Fruit fly (Drosophila melanogaster) whole organism, embryonic: ENCODE measurements around the gene CG7006.

Source experiments
- CG10565 ChIP-seq: fragments of 200-800 bp; sonication (Bioruptor generic); optimal IDR thresholded peaks from 3 replicates; lab custom pipeline; 2016; ENCODE audit warnings: missing biosample characterization, mild to moderate bottlenecking, missing genetic modification characterization
- CG10959 ChIP-seq: fragments of 200-800 bp; sonication (Bioruptor generic); IDR thresholded peaks from 2 replicates; pipeline ENCODE4 v1.3.6; 2022; ENCODE audit warnings: missing biosample characterization, missing genetic modification characterization
- CG12104 ChIP-seq: fragments of 200-800 bp; sonication (Bioruptor generic); optimal IDR thresholded peaks from 3 replicates; lab custom pipeline; 2016; ENCODE audit warnings: missing biosample characterization, missing genetic modification characterization
- CG14441 ChIP-seq: fragments of 200-800 bp; sonication (Bioruptor generic); IDR thresholded peaks from 2 replicates; pipeline ENCODE4 v1.3.6; 2022; ENCODE audit warnings: missing biosample characterization, missing genetic modification characterization
- CG14710 ChIP-seq: fragments of 200-800 bp; sonication (Bioruptor generic); optimal IDR thresholded peaks from 3 replicates; lab custom pipeline; 2019; ENCODE audit warnings: missing biosample characterization, mild to moderate bottlenecking, missing genetic modification characterization, moderate library complexity
- CG15514 ChIP-seq: fragments of 200-800 bp; sonication (Bioruptor generic); optimal IDR thresholded peaks from 3 replicates; lab custom pipeline; 2017; ENCODE audit warnings: missing biosample characterization, missing genetic modification characterization, mild to moderate bottlenecking, moderate library complexity, missing genetic modification reagents
- CG17612 ChIP-seq: fragments of 200-800 bp; sonication (Bioruptor generic); IDR thresholded peaks from 2 replicates; pipeline ENCODE4 v1.3.6; 2022; ENCODE audit warnings: missing biosample characterization, missing genetic modification characterization
- CG17912 ChIP-seq: fragments of 200-800 bp; sonication (Bioruptor generic); optimal IDR thresholded peaks from 2 replicates; lab custom pipeline; 2018; ENCODE audit warnings: missing biosample characterization, mild to moderate bottlenecking, missing genetic modification characterization
- CG2199 ChIP-seq: fragments of 200-800 bp; sonication (Bioruptor generic); IDR thresholded peaks from 3 replicates; pipeline ENCODE4 v1.3.6; 2022; ENCODE audit warnings: missing biosample characterization, missing genetic modification characterization
- CG30403 ChIP-seq: fragments of 200-800 bp; sonication (Bioruptor generic); optimal IDR thresholded peaks from 3 replicates; lab custom pipeline; 2016; ENCODE audit warnings: missing biosample characterization, missing genetic modification characterization
- CG30431 ChIP-seq: fragments of 200-800 bp; sonication (Bioruptor generic); optimal IDR thresholded peaks from 2 replicates; lab custom pipeline; 2017; ENCODE audit warnings: missing biosample characterization, missing genetic modification characterization
- CG32532 ChIP-seq: fragments of 200-800 bp; sonication (Bioruptor generic); IDR thresholded peaks from 2 replicates; pipeline ENCODE4 v1.3.6; 2022; ENCODE audit warnings: missing biosample characterization, missing genetic modification characterization
- CG34224 ChIP-seq: fragments of 200-800 bp; sonication (Bioruptor generic); IDR thresholded peaks from 3 replicates; pipeline ENCODE4 v1.3.6; 2022; ENCODE audit warnings: missing biosample characterization, missing genetic modification characterization; ENCODE audit not compliant: partially characterized antibody
- CG42726 ChIP-seq: fragments of 200-800 bp; sonication (Bioruptor generic); IDR thresholded peaks from 2 replicates; pipeline ENCODE4 v1.3.6; 2022; ENCODE audit warnings: missing biosample characterization, missing genetic modification characterization; ENCODE audit not compliant: partially characterized antibody
- CG4707 ChIP-seq: fragments of 200-800 bp; sonication (Bioruptor generic); optimal IDR thresholded peaks from 2 replicates; lab custom pipeline; 2018; ENCODE audit warnings: missing biosample characterization, mild to moderate bottlenecking, missing genetic modification characterization, moderate library complexity
- CG6175 ChIP-seq: fragments of 200-800 bp; sonication (Bioruptor generic); IDR thresholded peaks from 3 replicates; pipeline ENCODE4 v1.3.6; 2022; ENCODE audit warnings: missing biosample characterization, missing genetic modification characterization
- CG6854 ChIP-seq: fragments of 200-800 bp; sonication (Bioruptor generic); optimal IDR thresholded peaks from 3 replicates; lab custom pipeline; 2017; ENCODE audit warnings: missing biosample characterization, mild to moderate bottlenecking, missing genetic modification characterization
- CG7928 ChIP-seq: fragments of 200-800 bp; sonication (Bioruptor generic); optimal IDR thresholded peaks from 2 replicates; lab custom pipeline; 2017; ENCODE audit warnings: missing biosample characterization, mild to moderate bottlenecking, missing genetic modification characterization
- CrebB ChIP-seq: fragments of 200-800 bp; sonication (Bioruptor generic); optimal IDR thresholded peaks from 3 replicates; lab custom pipeline; 2018; ENCODE audit warnings: missing biosample characterization, mild to moderate bottlenecking, missing genetic modification characterization
- Elba2 ChIP-seq: fragments of 200-800 bp; sonication (Bioruptor generic); optimal IDR thresholded peaks from 3 replicates; lab custom pipeline; 2016; ENCODE audit warnings: missing biosample characterization, missing genetic modification characterization
- HLH3B ChIP-seq: fragments of 200-800 bp; sonication (Bioruptor generic); IDR thresholded peaks from 2 replicates; pipeline ENCODE4 v1.3.6; 2022; ENCODE audit warnings: missing biosample characterization, missing genetic modification characterization
- MTF-1 ChIP-seq: fragments of 200-800 bp; sonication (Bioruptor generic); optimal IDR thresholded peaks from 2 replicates; lab custom pipeline; 2018; ENCODE audit warnings: missing biosample characterization, mild to moderate bottlenecking, missing genetic modification characterization, borderline replicate concordance
- Mrtf ChIP-seq: fragments of 200-800 bp; sonication (Bioruptor generic); IDR thresholded peaks from 3 replicates; pipeline ENCODE4 v1.3.6; 2022; ENCODE audit warnings: missing biosample characterization, missing genetic modification characterization
- Oli ChIP-seq: fragments of 200-800 bp; sonication (Bioruptor generic); optimal IDR thresholded peaks from 2 replicates; lab custom pipeline; 2018; ENCODE audit warnings: missing biosample characterization, mild to moderate bottlenecking, missing genetic modification characterization, moderate library complexity
- Optix ChIP-seq: fragments of 200-800 bp; sonication (Bioruptor generic); IDR thresholded peaks from 3 replicates; pipeline ENCODE4 v1.3.6; 2022; ENCODE audit warnings: missing biosample characterization, missing genetic modification characterization
- Side ChIP-seq: fragments of 200-800 bp; sonication (Bioruptor generic); optimal IDR thresholded peaks from 2 replicates; lab custom pipeline; 2016; ENCODE audit warnings: missing biosample characterization, missing genetic modification characterization
- Sry-δ ChIP-seq: fragments of 200-800 bp; sonication (Bioruptor generic); optimal IDR thresholded peaks from 2 replicates; lab custom pipeline; 2016; ENCODE audit warnings: missing biosample characterization, missing genetic modification characterization
- Taf1 ChIP-seq: fragments of 200-800 bp; sonication (Bioruptor generic); IDR thresholded peaks from 2 replicates; pipeline ENCODE4 v1.3.6; 2022; ENCODE audit warnings: missing biosample characterization, missing genetic modification characterization
- bowl ChIP-seq: fragments of 200-800 bp; sonication (Bioruptor generic); IDR thresholded peaks from 2 replicates; pipeline ENCODE4 v1.3.6; 2022; ENCODE audit warnings: missing biosample characterization, missing genetic modification characterization
- br ChIP-seq: fragments of >200 bp; optimal IDR thresholded peaks from 2 replicates; lab custom pipeline; 2017
- chif ChIP-seq, 2 experiments: fragments of 200-800 bp; sonication (Bioruptor generic); optimal IDR thresholded peaks; 3 replicates each; lab custom pipeline; 2016; ENCODE audit warnings: missing biosample characterization in 2 of 2, missing genetic modification characterization in 2 of 2
- chn ChIP-seq: fragments of 200-800 bp; sonication (Bioruptor generic); optimal IDR thresholded peaks from 2 replicates; lab custom pipeline; 2016; ENCODE audit warnings: missing biosample characterization, missing genetic modification characterization
- cwo ChIP-seq: fragments of 200-800 bp; sonication (Bioruptor generic); optimal IDR thresholded peaks from 3 replicates; lab custom pipeline; 2017; ENCODE audit warnings: missing biosample characterization, missing genetic modification characterization, mild to moderate bottlenecking, moderate library complexity, missing genetic modification reagents
- dm ChIP-seq: fragments of 200-800 bp; sonication (Bioruptor generic); optimal IDR thresholded peaks from 3 replicates; lab custom pipeline; 2016; ENCODE audit warnings: missing biosample characterization, missing genetic modification characterization
- dmrt99B ChIP-seq: fragments of 200-800 bp; sonication (Bioruptor generic); optimal IDR thresholded peaks from 2 replicates; lab custom pipeline; 2018; ENCODE audit warnings: missing biosample characterization, mild to moderate bottlenecking, missing genetic modification characterization, moderate library complexity
- esg ChIP-seq: fragments of 200-800 bp; sonication (Bioruptor generic); conservative IDR thresholded peaks from 2 replicates; pipeline ENCODE4 v1.3.6; 2022; ENCODE audit warnings: missing biosample characterization, missing genetic modification characterization
- eyg ChIP-seq: fragments of 200-800 bp; sonication (Bioruptor generic); optimal IDR thresholded peaks from 3 replicates; lab custom pipeline; 2016; ENCODE audit warnings: missing biosample characterization, missing genetic modification characterization
- fd64A ChIP-seq: fragments of 200-800 bp; sonication (Bioruptor generic); optimal IDR thresholded peaks from 3 replicates; lab custom pipeline; 2018; ENCODE audit warnings: missing biosample characterization, mild to moderate bottlenecking, missing genetic modification characterization
- gcm ChIP-seq: fragments of 200-800 bp; sonication (Bioruptor generic); optimal IDR thresholded peaks from 2 replicates; lab custom pipeline; 2019; ENCODE audit warnings: missing biosample characterization, mild to moderate bottlenecking, missing genetic modification characterization, moderate library complexity
- grn ChIP-seq: fragments of 200-800 bp; sonication (Bioruptor generic); optimal IDR thresholded peaks from 3 replicates; lab custom pipeline; 2017; ENCODE audit warnings: missing biosample characterization, missing genetic modification characterization
- jing ChIP-seq: fragments of 200-800 bp; sonication (Bioruptor generic); optimal IDR thresholded peaks from 2 replicates; lab custom pipeline; 2018; ENCODE audit warnings: missing biosample characterization, mild to moderate bottlenecking, missing genetic modification characterization
- mam ChIP-seq: fragments of 200-800 bp; sonication (Bioruptor generic); optimal IDR thresholded peaks from 3 replicates; lab custom pipeline; 2016; ENCODE audit warnings: missing biosample characterization, missing genetic modification characterization
- phol ChIP-seq: fragments of 200-800 bp; sonication (Bioruptor generic); optimal IDR thresholded peaks from 3 replicates; lab custom pipeline; 2018; ENCODE audit warnings: missing biosample characterization, mild to moderate bottlenecking, missing genetic modification characterization, moderate library complexity
- pita ChIP-seq: fragments of 200-800 bp; sonication (Bioruptor generic); optimal IDR thresholded peaks from 2 replicates; lab custom pipeline; 2017; ENCODE audit warnings: missing biosample characterization, mild to moderate bottlenecking, missing genetic modification characterization
- ranshi ChIP-seq: fragments of 200-800 bp; sonication (Bioruptor generic); IDR thresholded peaks from 2 replicates; pipeline ENCODE4 v1.3.6; 2022; ENCODE audit warnings: missing biosample characterization, missing genetic modification characterization
- sens ChIP-seq: fragments of 200-800 bp; sonication (Bioruptor generic); peaks from one replicate; lab custom pipeline; 2016; ENCODE audit warnings: missing biosample characterization, missing genetic modification characterization
- sim ChIP-seq: fragments of 200-800 bp; sonication (Bioruptor generic); IDR thresholded peaks from 2 replicates; pipeline ENCODE4 v1.3.6; 2022; ENCODE audit warnings: missing biosample characterization, missing genetic modification characterization
- slp2 ChIP-seq: fragments of 200-800 bp; sonication (Bioruptor generic); optimal IDR thresholded peaks from 2 replicates; lab custom pipeline; 2016; ENCODE audit warnings: missing biosample characterization, missing genetic modification characterization
- tio ChIP-seq: fragments of 200-800 bp; sonication (Bioruptor generic); optimal IDR thresholded peaks from 2 replicates; lab custom pipeline; 2017; ENCODE audit warnings: missing biosample characterization, missing genetic modification characterization, inconsistent platforms
- yki ChIP-seq: fragments of >200 bp; optimal IDR thresholded peaks from 3 replicates; lab custom pipeline; 2018

Gene CG7006

dm6 chr3R:24875939-24876842, 25.8 kb downstream of the CG7006 start, which contains the start of gene CG3744 (continued):
- TF ChIP-seq dmrt99B (tag; lab: Kevin White, UChicago) = peak; percentile 85
- peak; percentile 87 for TF ChIP-seq Optix (GFP tag; lab: Robert Waterston, UW)
- peak; percentile 88 for TF ChIP-seq CG15514 (GFP tag; lab: Kevin White, UChicago)
- peak; percentile 73 for TF ChIP-seq chn (GFP tag; lab: Kevin White, UChicago)
- TF ChIP-seq CG10959 (GFP tag; lab: Robert Waterston, UW) = peak; percentile 88
- peak; percentile 86 for TF ChIP-seq bowl (GFP tag; lab: Robert Waterston, UW)
- peak; percentile 69 for TF ChIP-seq CrebB (tag; lab: Kevin White, UChicago)
- TF ChIP-seq Side (GFP tag; lab: Kevin White, UChicago) = peak; percentile 39
- peak; percentile 6 for TF ChIP-seq Elba2 (GFP tag; lab: Kevin White, UChicago)
- peak; percentile 56 for TF ChIP-seq CG17912 (GFP tag; lab: Kevin White, UChicago)
- peak; percentile 82 for TF ChIP-seq sens (GFP tag; lab: Kevin White, UChicago)
- no peak for TF ChIP-seq cwo (GFP tag; lab: Kevin White, UChicago)
- no peak for TF ChIP-seq dm (GFP tag; lab: Kevin White, UChicago)
- TF ChIP-seq CG12104 (GFP tag; lab: Kevin White, UChicago) = peak; percentile 77
- peak; percentile 46 for TF ChIP-seq eyg (GFP tag; lab: Kevin White, UChicago)
- peak; percentile 33 for TF ChIP-seq slp2
- TF ChIP-seq fd64A = no peak
- peak; percentile 94 for TF ChIP-seq Mrtf (GFP tag; lab: Robert Waterston, UW)
- peak; percentile 95 for TF ChIP-seq ranshi (GFP tag; lab: Robert Waterston, UW)
- TF ChIP-seq CG42726 (GFP tag; lab: Robert Waterston, UW) = peak; percentile 92
- TF ChIP-seq pita (GFP tag; lab: Kevin White, UChicago) = no peak
- TF ChIP-seq CG17612 (GFP tag; lab: Robert Waterston, UW) = peak; percentile 87
- TF ChIP-seq CG6175 (GFP tag; lab: Robert Waterston, UW) = peak; percentile 92
- peak; percentile 84 for TF ChIP-seq Oli (tag; lab: Kevin White, UChicago)
- TF ChIP-seq esg (GFP tag; lab: Robert Waterston, UW) = peak; percentile 87
- TF ChIP-seq CG34224 = peak; percentile 88
- TF ChIP-seq CG10565 (GFP tag; lab: Kevin White, UChicago) = peak; percentile 14
- TF ChIP-seq CG6854 (GFP tag; lab: Kevin White, UChicago) = peak; percentile 70
- peak; percentile 63 for TF ChIP-seq CG7928 (GFP tag; lab: Kevin White, UChicago)
- no peak for TF ChIP-seq yki (lab: Kevin White, UChicago)
- TF ChIP-seq phol (tag; lab: Kevin White, UChicago) = peak; percentile 90
- TF ChIP-seq Sry-δ (GFP tag; lab: Kevin White, UChicago) = peak; percentile 92
- peak; percentile 76 for TF ChIP-seq gcm (GFP tag; lab: Kevin White, UChicago)
- peak; percentile 49; the same call in 1 of the 2 replicates for TF ChIP-seq sim (GFP tag; lab: Robert Waterston, UW)
- peak; percentile 81 for TF ChIP-seq MTF-1 (GFP tag; lab: Kevin White, UChicago)
- peak; percentile 62 for TF ChIP-seq jing (GFP tag; lab: Kevin White, UChicago)
- peak; percentile 40 to 59 for TF ChIP-seq chif (GFP tag; optimal IDR thresholded peaks at IDR 0.05; lab: Kevin White, UChicago)
- peak; percentile 92 for TF ChIP-seq HLH3B
- TF ChIP-seq br (lab: Kevin White, UChicago) = no peak
- peak; percentile 92 for TF ChIP-seq CG30403 (GFP tag; lab: Kevin White, UChicago)
- TF ChIP-seq CG14710 (tag; lab: Kevin White, UChicago) = no peak
- peak; percentile 0 for TF ChIP-seq grn
- peak; percentile 86 for TF ChIP-seq CG2199 (GFP tag; lab: Robert Waterston, UW)
- TF ChIP-seq CG30431 (GFP tag; lab: Kevin White, UChicago) = peak; percentile 82
- TF ChIP-seq CG4707 (GFP tag; lab: Kevin White, UChicago) = peak; percentile 11
- peak; percentile 87 for TF ChIP-seq Taf1 (GFP tag; lab: Robert Waterston, UW)
- TF ChIP-seq CG32532 (GFP tag; lab: Robert Waterston, UW) = peak; percentile 97
- peak; percentile 90 for TF ChIP-seq mam
- no peak for TF ChIP-seq tio (GFP tag; lab: Kevin White, UChicago)
- peak; percentile 94 for TF ChIP-seq CG14441 (GFP tag; lab: Robert Waterston, UW)
